Fruit fly (Drosophila melanogaster) whole organism, adult: ENCODE measurements around the gene phol.

Experiments used
- CG11617 ChIP-seq: fragments of 200-800 bp; sonication (Bioruptor generic); optimal IDR thresholded peaks from 2 replicates; lab custom pipeline; 2017; ENCODE audit warnings: mild to moderate bottlenecking, missing biosample characterization, missing genetic modification reagents, missing genetic modification characterization
- CG12768 ChIP-seq: fragments of 200-800 bp; sonication (Bioruptor generic); optimal IDR thresholded peaks from 2 replicates; lab custom pipeline; 2017; ENCODE audit warnings: missing biosample characterization, missing genetic modification characterization, mild to moderate bottlenecking, moderate library complexity, missing genetic modification reagents
- CG14711 ChIP-seq: fragments of 200-800 bp; sonication (Bioruptor generic); optimal IDR thresholded peaks from 2 replicates; lab custom pipeline; 2018; ENCODE audit warnings: missing biosample characterization, mild to moderate bottlenecking, missing genetic modification characterization, moderate library complexity
- CG1620 ChIP-seq: fragments of 200-800 bp; sonication (Bioruptor generic); optimal IDR thresholded peaks from 2 replicates; lab custom pipeline; 2016; ENCODE audit warnings: missing biosample characterization, missing genetic modification characterization
- CG33017 ChIP-seq: fragments of 200-800 bp; sonication (Bioruptor generic); optimal IDR thresholded peaks from 2 replicates; lab custom pipeline; 2018; ENCODE audit warnings: missing biosample characterization, mild to moderate bottlenecking, missing genetic modification characterization, moderate library complexity
- CG5204 ChIP-seq: fragments of 200-800 bp; sonication (Bioruptor generic); optimal IDR thresholded peaks from 2 replicates; lab custom pipeline; 2016; ENCODE audit warnings: missing biosample characterization, missing genetic modification characterization
- CG7045 ChIP-seq: fragments of 200-800 bp; sonication (Bioruptor generic); optimal IDR thresholded peaks from 2 replicates; lab custom pipeline; 2017; ENCODE audit warnings: missing biosample characterization, mild to moderate bottlenecking, missing genetic modification characterization
- CG7101 ChIP-seq: fragments of 200-800 bp; sonication (Bioruptor generic); optimal IDR thresholded peaks from 2 replicates; lab custom pipeline; 2018; ENCODE audit warnings: missing biosample characterization, mild to moderate bottlenecking, missing genetic modification characterization, moderate library complexity
- Clk ChIP-seq: fragments of 200-800 bp; sonication (Bioruptor generic); optimal IDR thresholded peaks from 2 replicates; lab custom pipeline; 2017; ENCODE audit warnings: missing biosample characterization, missing genetic modification characterization
- Crg-1 ChIP-seq: fragments of 200-800 bp; sonication (Bioruptor generic); optimal IDR thresholded peaks from 2 replicates; lab custom pipeline; 2016; ENCODE audit warnings: missing biosample characterization, missing genetic modification characterization
- Hr96 ChIP-seq: fragments of 200-800 bp; sonication (Bioruptor generic); optimal IDR thresholded peaks from 2 replicates; lab custom pipeline; 2016; ENCODE audit warnings: missing biosample characterization, missing genetic modification characterization
- Mnt ChIP-seq: fragments of 200-800 bp; sonication (Bioruptor generic); optimal IDR thresholded peaks from 2 replicates; lab custom pipeline; 2016; ENCODE audit warnings: missing biosample characterization, mild to moderate bottlenecking, missing genetic modification characterization
- bab1 ChIP-seq: fragments of 200-800 bp; sonication (Bioruptor generic); optimal IDR thresholded peaks from 3 replicates; lab custom pipeline; 2019; ENCODE audit warnings: missing biosample characterization, mild to moderate bottlenecking, missing genetic modification characterization, moderate library complexity
- cic ChIP-seq: fragments of 200-800 bp; sonication (Bioruptor generic); optimal IDR thresholded peaks from 2 replicates; lab custom pipeline; 2017; ENCODE audit warnings: missing biosample characterization, mild to moderate bottlenecking, missing genetic modification characterization, moderate library complexity
- cnc ChIP-seq, 2 experiments: fragments of >200 bp; optimal IDR thresholded peaks; 2 replicates each; lab custom pipeline; 2017
- kay ChIP-seq: fragments of 200-800 bp; sonication (Bioruptor generic); peaks from one replicate; lab custom pipeline; 2016; ENCODE audit warnings: missing biosample characterization, missing genetic modification characterization, borderline replicate concordance
- ovo ChIP-seq: fragments of 200-800 bp; sonication (Bioruptor generic); optimal IDR thresholded peaks from 2 replicates; lab custom pipeline; 2016; ENCODE audit warnings: missing biosample characterization, missing genetic modification characterization
- pad ChIP-seq: fragments of 200-800 bp; sonication (Bioruptor generic); optimal IDR thresholded peaks from 3 replicates; lab custom pipeline; 2017; ENCODE audit warnings: missing biosample characterization, missing genetic modification characterization, mild to moderate bottlenecking, moderate library complexity, missing genetic modification reagents
- tj ChIP-seq: fragments of 200-800 bp; sonication (Bioruptor generic); optimal IDR thresholded peaks from 3 replicates; lab custom pipeline; 2017; ENCODE audit warnings: missing biosample characterization, mild to moderate bottlenecking, missing genetic modification characterization, moderate library complexity
- toe ChIP-seq: fragments of 200-800 bp; sonication (Bioruptor generic); optimal IDR thresholded peaks from 2 replicates; lab custom pipeline; 2016; ENCODE audit warnings: missing biosample characterization, missing genetic modification characterization

Gene phol

dm6 chr3L:9462247-9462769, 6.2 kb upstream of the phol start:
- peak; percentile 14 for TF ChIP-seq CG1620
- TF ChIP-seq cnc (optimal IDR thresholded peaks at IDR 0.05; lab: Kevin White, UChicago), result no peak
- peak; percentile 70 for TF ChIP-seq toe (GFP tag; lab: Kevin White, UChicago)
- no peak for TF ChIP-seq ovo
- peak; percentile 81 for TF ChIP-seq kay (GFP tag; lab: Kevin White, UChicago)
- peak; percentile 94 for TF ChIP-seq CG33017 (tag; lab: Kevin White, UChicago)
- peak; percentile 90 for TF ChIP-seq CG12768
- TF ChIP-seq CG14711 (tag; lab: Kevin White, UChicago), result peak; percentile 82
- TF ChIP-seq bab1 (GFP tag; lab: Kevin White, UChicago), result peak; percentile 89
- peak; percentile 56 for TF ChIP-seq pad (GFP tag; lab: Kevin White, UChicago)
- peak; percentile 72 for TF ChIP-seq Hr96 (GFP tag; lab: Kevin White, UChicago)
- TF ChIP-seq Crg-1 (GFP tag; lab: Kevin White, UChicago), result peak; percentile 10
- TF ChIP-seq Clk (GFP tag; lab: Kevin White, UChicago), result peak; percentile 32
- peak; percentile 92 for TF ChIP-seq CG7045 (GFP tag; lab: Kevin White, UChicago)
- peak; percentile 90 for TF ChIP-seq CG11617 (GFP tag; lab: Kevin White, UChicago)
- TF ChIP-seq cic (GFP tag; lab: Kevin White, UChicago), result peak; percentile 52
- TF ChIP-seq tj (GFP tag; lab: Kevin White, UChicago), result peak; percentile 47
- peak; percentile 79 for TF ChIP-seq CG5204
- TF ChIP-seq Mnt, result peak; percentile 54
- TF ChIP-seq CG7101 (tag; lab: Kevin White, UChicago), result peak; percentile 91

dm6 chr3L:9461670-9462246, 5.7 kb upstream of the phol start:
- TF ChIP-seq CG5204 (no peak), CG14711 (tag; lab: Kevin White, UChicago) (peak; percentile 78)

dm6 chr3L:9460775-9461491, 4.9 kb upstream of the phol start, which contains the start of the genes CG3434 and CG44838:
Gene CG3434, minus strand, starts transcription at chr3L:9460799.
Gene CG44838, plus strand, starts transcription at chr3L:9461050.
- TF ChIP-seq ovo (no peak), bab1 (GFP tag; lab: Kevin White, UChicago) (peak; percentile 78), CG7045 (GFP tag; lab: Kevin White, UChicago) (peak; percentile 53), Hr96 (GFP tag; lab: Kevin White, UChicago) (peak; percentile 71), CG11617 (GFP tag; lab: Kevin White, UChicago) (peak; percentile 72), kay (GFP tag; lab: Kevin White, UChicago) (no peak), toe (GFP tag; lab: Kevin White, UChicago) (peak; percentile 87), Mnt (peak; percentile 77), CG33017 (tag; lab: Kevin White, UChicago) (peak; percentile 70), pad (GFP tag; lab: Kevin White, UChicago) (peak; percentile 96), CG7101 (tag; lab: Kevin White, UChicago) (peak; percentile 67), tj (GFP tag; lab: Kevin White, UChicago) (peak; percentile 48), CG12768 (peak; percentile 69), Clk (GFP tag; lab: Kevin White, UChicago) (no peak), CG1620 (peak; percentile 67), CG14711 (tag; lab: Kevin White, UChicago) (peak; percentile 72), CG5204 (peak; percentile 62), cnc (optimal IDR thresholded peaks at IDR 0.05; lab: Kevin White, UChicago) (no peak), Crg-1 (GFP tag; lab: Kevin White, UChicago) (peak; percentile 34), cic (GFP tag; lab: Kevin White, UChicago) (peak; percentile 55)

dm6 chr3L:9457619-9458092, 1.6 kb upstream of the phol start, which contains the start of gene CG3437:
Gene CG3437, minus strand, starts transcription at chr3L:9457669.
- TF ChIP-seq CG14711 (tag; lab: Kevin White, UChicago), result peak; percentile 99
- TF ChIP-seq CG12768, result peak; percentile 100
- peak; percentile 93 for TF ChIP-seq tj (GFP tag; lab: Kevin White, UChicago)
- TF ChIP-seq pad (GFP tag; lab: Kevin White, UChicago), result peak; percentile 95
- peak; percentile 92 for TF ChIP-seq cic (GFP tag; lab: Kevin White, UChicago)
- peak; percentile 99 for TF ChIP-seq CG7045 (GFP tag; lab: Kevin White, UChicago)
- TF ChIP-seq Mnt, result peak; percentile 97
- TF ChIP-seq Hr96 (GFP tag; lab: Kevin White, UChicago), result peak; percentile 99
- peak; percentile 99 for TF ChIP-seq bab1 (GFP tag; lab: Kevin White, UChicago)
- peak; percentile 99 for TF ChIP-seq CG11617 (GFP tag; lab: Kevin White, UChicago)
- peak; percentile 97 for TF ChIP-seq ovo
- peak; percentile 99 for TF ChIP-seq Clk (GFP tag; lab: Kevin White, UChicago)
- TF ChIP-seq CG5204, result peak; percentile 99
- TF ChIP-seq kay (GFP tag; lab: Kevin White, UChicago), result no peak
- no peak for TF ChIP-seq cnc (optimal IDR thresholded peaks at IDR 0.05; lab: Kevin White, UChicago)
- TF ChIP-seq toe (GFP tag; lab: Kevin White, UChicago), result peak; percentile 99
- TF ChIP-seq CG7101 (tag; lab: Kevin White, UChicago), result peak; percentile 99
- peak; percentile 98 for TF ChIP-seq CG33017 (tag; lab: Kevin White, UChicago)
- TF ChIP-seq Crg-1 (GFP tag; lab: Kevin White, UChicago), result peak; percentile 99
- peak; percentile 99 for TF ChIP-seq CG1620

dm6 chr3L:9456389-9456788, 308 bp upstream of the phol start:
- TF ChIP-seq Hr96 (GFP tag; lab: Kevin White, UChicago) (no peak), toe (GFP tag; lab: Kevin White, UChicago) (no peak), bab1 (GFP tag; lab: Kevin White, UChicago) (no peak), cnc (optimal IDR thresholded peaks at IDR 0.05; lab: Kevin White, UChicago) (no peak), tj (GFP tag; lab: Kevin White, UChicago) (no peak), Clk (GFP tag; lab: Kevin White, UChicago) (no peak), CG11617 (GFP tag; lab: Kevin White, UChicago) (no peak), pad (GFP tag; lab: Kevin White, UChicago) (no peak), CG7045 (GFP tag; lab: Kevin White, UChicago) (no peak), CG5204 (no peak), ovo (no peak), CG7101 (tag; lab: Kevin White, UChicago) (no peak), Mnt (no peak), kay (GFP tag; lab: Kevin White, UChicago) (no peak)
